Worm (Caenorhabditis elegans) whole organism, young adult: ENCODE data around the gene C14A4.7.

ENCODE experiments used
- B0261.1 ChIP-seq: sonication (generic microtip); optimal IDR thresholded peaks from 2 replicates; lab custom pipeline; 2016; ENCODE audit warnings: mild to moderate bottlenecking, missing genetic modification characterization, moderate library complexity, missing compliant biosample characterization
- B0336.3 ChIP-seq: fragments of 200-800 bp; sonication (Bioruptor generic); IDR thresholded peaks from 2 replicates; pipeline ENCODE4 v1.3.6; 2022; ENCODE audit warnings: missing genetic modification characterization, missing compliant biosample characterization
- C06A6.2 ChIP-seq: fragments of 200-800 bp; sonication (Bioruptor generic); conservative IDR thresholded peaks from 2 replicates; pipeline ENCODE4 v1.3.6; 2022; ENCODE audit warnings: missing genetic modification characterization, missing compliant biosample characterization
- F37B4.10 ChIP-seq: fragments of 200-800 bp; sonication (Bioruptor generic); IDR thresholded peaks from 2 replicates; pipeline ENCODE4 v1.3.6; 2022; ENCODE audit warnings: missing genetic modification characterization, missing compliant biosample characterization
- F39B2.1 ChIP-seq: fragments of 200-800 bp; sonication (Bioruptor generic); IDR thresholded peaks from 2 replicates; pipeline ENCODE4 v1.3.6; 2022; ENCODE audit warnings: missing genetic modification reagents, missing genetic modification characterization, missing compliant biosample characterization
- F57C9.4 ChIP-seq: sonication (generic microtip); optimal IDR thresholded peaks from 2 replicates; lab custom pipeline; 2017; ENCODE audit warnings: mild to moderate bottlenecking, missing genetic modification characterization, missing compliant biosample characterization
- K11D2.4 ChIP-seq: fragments of 200-800 bp; sonication (Bioruptor generic); IDR thresholded peaks from 2 replicates; pipeline ENCODE4 v1.3.6; 2022; ENCODE audit warnings: missing genetic modification reagents, missing genetic modification characterization, missing compliant biosample characterization
- T26A5.8 ChIP-seq: sonication (generic microtip); optimal IDR thresholded peaks from 2 replicates; lab custom pipeline; 2016; ENCODE audit warnings: missing genetic modification characterization, missing compliant biosample characterization
- Y56A3A.18 ChIP-seq: fragments of 200-800 bp; sonication (Bioruptor generic); IDR thresholded peaks from 2 replicates; pipeline ENCODE4 v1.3.6; 2022; ENCODE audit warnings: missing genetic modification reagents, missing genetic modification characterization, missing compliant biosample characterization
- ama-1 ChIP-seq, 3 experiments: fragments of 150-350 bp in 1 of 3; sonication (generic microtip) in 2 of 3; optimal IDR thresholded peaks; 2 replicates each; lab custom pipeline; 2014 to 2018; ENCODE audit warnings: missing biosample characterization in 2 of 3, missing genetic modification characterization in 2 of 3, missing genetic modification reagents in 2 of 3
- aptf-3 ChIP-seq: fragments of 200-800 bp; sonication (Bioruptor generic); IDR thresholded peaks from 2 replicates; pipeline ENCODE4 v1.3.6; 2022; ENCODE audit warnings: missing genetic modification characterization, missing compliant biosample characterization
- atf-7 ChIP-seq: sonication (generic microtip); optimal IDR thresholded peaks from 2 replicates; lab custom pipeline; 2017; ENCODE audit warnings: mild to moderate bottlenecking, missing genetic modification characterization, missing compliant biosample characterization
- athp-1 ChIP-seq: sonication (generic microtip); optimal IDR thresholded peaks from 2 replicates; lab custom pipeline; 2017; ENCODE audit warnings: mild to moderate bottlenecking, missing genetic modification characterization, missing compliant biosample characterization
- cebp-1 ChIP-seq, 2 experiments: fragments of 200-800 bp in 1 of 2; sonication (Bioruptor generic) in 1 of 2; sonication (generic microtip) in 1 of 2; IDR thresholded peaks in 1 of 2; optimal IDR thresholded peaks in 1 of 2; 2 replicates each; pipeline versions ENCODE4 v1.3.6 to Lab custom; 2017 to 2022; ENCODE audit warnings: missing compliant biosample characterization in 2 of 2, missing genetic modification characterization in 2 of 2, mild to moderate bottlenecking in 1 of 2, missing genetic modification reagents in 1 of 2, moderate library complexity in 1 of 2
- cebp-2 ChIP-seq: fragments of 200-800 bp; sonication (Bioruptor generic); IDR thresholded peaks from 2 replicates; pipeline ENCODE4 v1.3.6; 2022; ENCODE audit warnings: missing genetic modification characterization, missing compliant biosample characterization
- chd-7 ChIP-seq: sonication (generic microtip); optimal IDR thresholded peaks from 2 replicates; lab custom pipeline; 2016; ENCODE audit warnings: mild to moderate bottlenecking, missing genetic modification characterization, moderate library complexity, missing compliant biosample characterization
- dpff-1 ChIP-seq: sonication (generic microtip); optimal IDR thresholded peaks from 2 replicates; lab custom pipeline; 2017; ENCODE audit warnings: mild to moderate bottlenecking, missing genetic modification characterization, missing compliant biosample characterization
- ekl-4 ChIP-seq: fragments of 200-800 bp; sonication (Bioruptor generic); IDR thresholded peaks from 2 replicates; pipeline ENCODE4 v1.3.6; 2022; ENCODE audit warnings: missing genetic modification reagents, missing genetic modification characterization, missing compliant biosample characterization
- fkh-3 ChIP-seq: sonication (generic microtip); optimal IDR thresholded peaks from 2 replicates; lab custom pipeline; 2016; ENCODE audit warnings: mild to moderate bottlenecking, missing genetic modification characterization, missing compliant biosample characterization
- hlh-26 ChIP-seq: fragments of 200-800 bp; sonication (Bioruptor generic); conservative IDR thresholded peaks from 2 replicates; pipeline ENCODE4 v1.3.6; 2022; ENCODE audit warnings: missing genetic modification reagents, missing genetic modification characterization, missing compliant biosample characterization
- hmg-20 ChIP-seq: fragments of 200-800 bp; sonication (Bioruptor generic); IDR thresholded peaks from 2 replicates; pipeline ENCODE4 v1.3.6; 2022; ENCODE audit warnings: missing genetic modification reagents, missing genetic modification characterization, missing compliant biosample characterization
- let-526 ChIP-seq: fragments of 200-800 bp; sonication (Bioruptor generic); IDR thresholded peaks from 2 replicates; pipeline ENCODE4 v1.3.6; 2022; ENCODE audit warnings: missing genetic modification reagents, missing genetic modification characterization, missing compliant biosample characterization
- let-607 ChIP-seq, 2 experiments: fragments of 200-800 bp in 1 of 2; sonication (Bioruptor generic) in 1 of 2; sonication (generic microtip) in 1 of 2; optimal IDR thresholded peaks; 2 replicates each; lab custom pipeline; 2016 to 2018; ENCODE audit warnings: mild to moderate bottlenecking in 2 of 2, missing compliant biosample characterization in 2 of 2, missing genetic modification characterization in 2 of 2, moderate library complexity in 2 of 2, missing genotype in 1 of 2
- lsy-27 ChIP-seq: sonication (generic microtip); optimal IDR thresholded peaks from 2 replicates; lab custom pipeline; 2017; ENCODE audit warnings: missing genetic modification characterization, mild to moderate bottlenecking, missing compliant biosample characterization, antibody characterized with exemption, missing genotype, borderline replicate concordance; ENCODE audit not compliant: insufficient read depth
- madf-3 ChIP-seq: fragments of 200-800 bp; sonication (Bioruptor generic); IDR thresholded peaks from 2 replicates; pipeline ENCODE4 v1.3.6; 2022; ENCODE audit warnings: missing genetic modification reagents, missing genetic modification characterization, missing compliant biosample characterization
- mcd-1 ChIP-seq: fragments of 200-800 bp; sonication (Bioruptor generic); IDR thresholded peaks from 2 replicates; pipeline ENCODE4 v1.3.6; 2022; ENCODE audit warnings: missing genetic modification reagents, missing genetic modification characterization, missing compliant biosample characterization
- mes-4 ChIP-seq: sonication (generic microtip); optimal IDR thresholded peaks from 2 replicates; lab custom pipeline; 2016; ENCODE audit warnings: missing genotype, missing genetic modification characterization, missing compliant biosample characterization
- nfya-2 ChIP-seq: fragments of 200-800 bp; sonication (Bioruptor generic); IDR thresholded peaks from 2 replicates; pipeline ENCODE4 v1.3.6; 2022; ENCODE audit warnings: missing genetic modification reagents, missing genetic modification characterization, missing compliant biosample characterization
- nfyb-1 ChIP-seq: fragments of 200-800 bp; sonication (Bioruptor generic); IDR thresholded peaks from 2 replicates; pipeline ENCODE4 v1.3.6; 2022; ENCODE audit warnings: missing genetic modification reagents, missing genetic modification characterization, missing compliant biosample characterization
- repo-1 ChIP-seq: sonication (generic microtip); optimal IDR thresholded peaks from 2 replicates; lab custom pipeline; 2017; ENCODE audit warnings: mild to moderate bottlenecking, missing genetic modification characterization, missing compliant biosample characterization
- sdz-38 ChIP-seq: sonication (generic microtip); optimal IDR thresholded peaks from 2 replicates; lab custom pipeline; 2016; ENCODE audit warnings: missing genotype, missing genetic modification characterization, missing compliant biosample characterization
- tbp1 ChIP-seq: fragments of 200-800 bp; sonication (Bioruptor generic); optimal IDR thresholded peaks from 2 replicates; lab custom pipeline; 2018; ENCODE audit warnings: mild to moderate bottlenecking, missing genetic modification characterization, missing compliant biosample characterization
- tbx-9 ChIP-seq: sonication (generic microtip); optimal IDR thresholded peaks from 2 replicates; lab custom pipeline; 2016; ENCODE audit warnings: borderline replicate concordance, missing genetic modification characterization, inconsistent platforms, missing compliant biosample characterization
- unc-62 ChIP-seq: fragments of 150-350 bp; optimal IDR thresholded peaks from 2 replicates; lab custom pipeline; 2014; ENCODE audit warnings: missing biosample characterization, missing genetic modification reagents, missing genetic modification characterization
- zfh-2 ChIP-seq: fragments of 200-800 bp; sonication (Bioruptor generic); conservative IDR thresholded peaks from 2 replicates; pipeline ENCODE4 v1.3.6; 2022; ENCODE audit warnings: missing genetic modification reagents, missing genetic modification characterization, missing compliant biosample characterization
- ztf-26 ChIP-seq: sonication (generic microtip); optimal IDR thresholded peaks from 2 replicates; lab custom pipeline; 2017; ENCODE audit warnings: missing genetic modification characterization, missing compliant biosample characterization
- ztf-3 ChIP-seq: fragments of 200-800 bp; sonication (Bioruptor generic); optimal IDR thresholded peaks from 2 replicates; lab custom pipeline; 2018; ENCODE audit warnings: mild to moderate bottlenecking, missing genetic modification characterization, missing compliant biosample characterization

C14A4.7 gene

ce11 chrII:10554972-10555371 lies 41.4 kb downstream of the C14A4.7 start, which contains the start of gene mnk-1:
Gene mnk-1 (minus strand): TSS chrII:10555044.
- no peak for TF ChIP-seq mes-4 (tag; lab: Kevin White, UChicago)
- no peak for TF ChIP-seq cebp-1 (GFP tag; IDR thresholded peaks at IDR 0.05; lab: Robert Waterston, UW)
- peak; percentile 63 for TF ChIP-seq cebp-1 (tag; optimal IDR thresholded peaks at IDR 0.05; lab: Kevin White, UChicago)

DNA sequence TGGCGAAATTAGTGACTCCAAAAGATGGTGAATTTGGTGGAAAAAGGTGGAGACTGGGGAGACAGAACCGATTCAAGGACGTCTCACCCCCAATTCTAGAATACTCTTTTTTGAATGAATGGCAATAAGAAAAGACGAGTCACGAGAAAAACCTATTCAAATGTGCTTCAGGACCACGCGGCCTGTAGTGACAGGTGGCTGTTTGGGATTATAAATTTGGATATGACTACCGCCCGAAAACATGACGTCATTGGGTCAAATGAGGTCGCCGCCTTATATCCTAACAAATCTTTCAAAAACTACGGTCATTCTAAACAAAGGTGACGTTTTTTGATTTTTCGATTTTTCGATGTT lies 42.3 kb downstream of the C14A4.7 start:
- TF ChIP-seq ztf-3 (GFP tag; lab: Kevin White, UChicago) (no peak), nfyb-1 (GFP tag; lab: Robert Waterston, UW) (0 out of 2 replicates have a peak, but pooled peaks have one; percentile 15), B0261.1 (tag; lab: Kevin White, UChicago) (no peak), C06A6.2 (GFP tag; lab: Robert Waterston, UW) (peak; percentile 37; the same call in 1 of the 2 replicates), atf-7 (tag; lab: Kevin White, UChicago) (peak; percentile 57), athp-1 (tag; lab: Kevin White, UChicago) (no peak), sdz-38 (tag; lab: Kevin White, UChicago) (no peak), nfya-2 (GFP tag; lab: Robert Waterston, UW) (0 out of 2 replicates have a peak, but pooled peaks have one; percentile 52), madf-3 (GFP tag; lab: Robert Waterston, UW) (peak; percentile 68; the same call in 1 of the 2 replicates), chd-7 (tag; lab: Kevin White, UChicago) (peak; percentile 34)

DNA sequence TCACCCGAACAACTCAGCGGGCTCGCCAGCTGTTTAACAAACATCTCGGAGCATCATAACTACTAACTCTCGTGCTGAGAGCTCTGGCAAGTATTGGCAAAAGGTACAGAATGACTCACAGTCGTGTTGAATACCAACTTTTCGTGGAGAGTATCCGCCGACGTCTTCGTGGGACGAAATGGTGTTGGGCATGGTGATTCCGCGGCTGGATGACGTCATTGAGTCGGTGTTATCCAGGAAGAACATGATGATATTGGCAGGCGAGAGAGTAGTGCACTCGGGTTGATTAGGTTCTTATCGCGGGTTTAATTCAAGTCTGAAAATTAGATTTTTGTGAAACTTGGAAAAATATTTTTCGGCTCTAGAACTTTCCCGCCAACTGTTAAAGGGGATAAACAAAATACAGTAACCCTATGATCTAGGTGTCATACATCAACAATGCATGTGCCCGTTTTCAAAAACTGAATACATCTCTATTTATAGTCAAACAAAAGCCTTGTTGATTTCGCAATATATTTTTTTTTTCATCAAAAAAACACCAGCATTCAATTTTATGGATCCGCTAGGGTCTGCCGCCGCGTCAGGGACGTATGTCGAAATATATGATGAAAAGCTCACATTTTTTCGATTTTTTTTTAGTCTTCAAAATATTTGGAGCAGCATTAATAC lies 42.9 kb downstream of the C14A4.7 start:
- TF ChIP-seq atf-7 (tag; lab: Kevin White, UChicago) (peak; percentile 65), nfya-2 (GFP tag; lab: Robert Waterston, UW) (no peak), let-607 (tag; optimal IDR thresholded peaks at IDR 0.05; lab: Kevin White, UChicago) (peak in 1 of 2 experiments; percentile 31), hlh-26 (GFP tag; lab: Robert Waterston, UW) (no peak), zfh-2 (GFP tag; lab: Robert Waterston, UW) (0 out of 2 replicates have a peak, but pooled peaks have one; percentile 9), repo-1 (tag; lab: Kevin White, UChicago) (peak; percentile 49), B0336.3 (GFP tag; lab: Robert Waterston, UW) (peak; percentile 22; the same call in 1 of the 2 replicates), K11D2.4 (GFP tag; lab: Robert Waterston, UW) (0 out of 2 replicates have a peak, but pooled peaks have one; percentile 8), dpff-1 (tag; lab: Kevin White, UChicago) (no peak), F57C9.4 (no peak), let-526 (GFP tag; lab: Robert Waterston, UW) (no peak), unc-62 (GFP tag; lab: Kevin White, UChicago) (no peak), Y56A3A.18 (peak; percentile 7; the same call in 1 of the 2 replicates), F37B4.10 (GFP tag; lab: Robert Waterston, UW) (no peak), lsy-27 (tag; lab: Kevin White, UChicago) (no peak), cebp-1 (GFP tag; IDR thresholded peaks at IDR 0.05; lab: Robert Waterston, UW) (peak; percentile 92), cebp-1 (tag; optimal IDR thresholded peaks at IDR 0.05; lab: Kevin White, UChicago) (peak; percentile 97), ztf-26 (tag; lab: Kevin White, UChicago) (peak; percentile 48), ekl-4 (GFP tag; lab: Robert Waterston, UW) (peak; percentile 26; the same call in 1 of the 2 replicates), hmg-20 (GFP tag; lab: Robert Waterston, UW) (no peak), chd-7 (tag; lab: Kevin White, UChicago) (peak; percentile 5), cebp-2 (no peak), nfyb-1 (GFP tag; lab: Robert Waterston, UW) (peak; percentile 53; the same call in 1 of the 2 replicates), fkh-3 (tag; lab: Kevin White, UChicago) (peak; percentile 3), mcd-1 (GFP tag; lab: Robert Waterston, UW) (peak; percentile 20; the same call in 1 of the 2 replicates), T26A5.8 (tag; lab: Kevin White, UChicago) (no peak), F39B2.1 (0 out of 2 replicates have a peak, but pooled peaks have one; percentile 40), tbp1 (GFP tag; lab: Kevin White, UChicago) (no peak), ztf-3 (GFP tag; lab: Kevin White, UChicago) (no peak), ama-1 (optimal IDR thresholded peaks at IDR 0.05; lab: Kevin White, UChicago) (peak; percentile 46), ama-1 (GFP tag; optimal IDR thresholded peaks at IDR 0.05; lab: Kevin White, UChicago) (no peak), tbx-9 (tag; lab: Kevin White, UChicago) (no peak), aptf-3 (GFP tag; lab: Robert Waterston, UW) (no peak)
